Worm (Caenorhabditis elegans) whole organism, L1 larva: ENCODE results near the gene srx-85.

Experiments used
- alr-1 ChIP-seq: fragments of 200-800 bp; sonication (Bioruptor generic); optimal IDR thresholded peaks from 2 replicates; lab custom pipeline; 2018; ENCODE audit warnings: borderline replicate concordance, mild to moderate bottlenecking, missing genetic modification characterization, missing compliant biosample characterization
- aly-2 ChIP-seq: fragments of 150-350 bp; optimal IDR thresholded peaks from 2 replicates; lab custom pipeline; 2014; ENCODE audit warnings: missing biosample characterization, missing genetic modification characterization
- ceh-63 ChIP-seq: fragments of 200-800 bp; sonication (Bioruptor generic); optimal IDR thresholded peaks from 2 replicates; lab custom pipeline; 2018; ENCODE audit warnings: mild to moderate bottlenecking, missing genetic modification characterization, missing compliant biosample characterization
- ceh-82 ChIP-seq, 3 experiments: fragments of 150-350 bp in 1 of 3; sonication (generic microtip) in 2 of 3; optimal IDR thresholded peaks; 2 replicates each; lab custom pipeline; 2014 to 2017; ENCODE audit warnings: missing biosample characterization in 3 of 3, missing genetic modification characterization in 3 of 3
- dpl-1 ChIP-seq, 3 experiments: fragments of 150-350 bp in 2 of 3; sonication (generic microtip) in 1 of 3; optimal IDR thresholded peaks; 2 replicates each; lab custom pipeline; 2014 to 2017; ENCODE audit warnings: missing biosample characterization in 3 of 3, missing genetic modification characterization in 3 of 3, missing genetic modification reagents in 3 of 3
- egl-13 ChIP-seq: sonication (generic microtip); optimal IDR thresholded peaks from 2 replicates; lab custom pipeline; 2016; ENCODE audit warnings: missing genotype, missing genetic modification reagents, missing genetic modification characterization, missing compliant biosample characterization
- elt-2 ChIP-seq: sonication (generic microtip); optimal IDR thresholded peaks from 2 replicates; lab custom pipeline; 2016; ENCODE audit warnings: missing genetic modification characterization, mild to moderate bottlenecking, inconsistent platforms, missing compliant biosample characterization, missing genetic modification reagents
- ets-5 ChIP-seq: fragments of 200-800 bp; sonication (Bioruptor generic); IDR thresholded peaks from 2 replicates; pipeline ENCODE4 v1.3.6; 2022; ENCODE audit warnings: missing genetic modification characterization, missing compliant biosample characterization
- fkh-10 ChIP-seq: sonication (generic microtip); optimal IDR thresholded peaks from 2 replicates; lab custom pipeline; 2017; ENCODE audit warnings: missing biosample characterization, missing genetic modification reagents, missing genetic modification characterization
- fkh-8 ChIP-seq: sonication (generic microtip); optimal IDR thresholded peaks from 2 replicates; lab custom pipeline; 2016; ENCODE audit warnings: mild to moderate bottlenecking, missing genetic modification characterization, missing compliant biosample characterization
- grh-1 ChIP-seq: fragments of 200-800 bp; sonication (Bioruptor generic); IDR thresholded peaks from 2 replicates; pipeline ENCODE4 v1.3.6; 2022; ENCODE audit warnings: missing genetic modification reagents, missing genetic modification characterization, missing compliant biosample characterization
- hlh-4 ChIP-seq: sonication (generic microtip); optimal IDR thresholded peaks from 2 replicates; lab custom pipeline; 2016; ENCODE audit warnings: mild to moderate bottlenecking, missing genetic modification characterization, missing compliant biosample characterization
- jun-1 ChIP-seq: fragments of 150-350 bp; optimal IDR thresholded peaks from 2 replicates; lab custom pipeline; 2014; ENCODE audit warnings: missing biosample characterization, missing genetic modification reagents, missing genetic modification characterization
- lin-13 ChIP-seq: fragments of 150-350 bp; optimal IDR thresholded peaks from 2 replicates; lab custom pipeline; 2014; ENCODE audit warnings: missing biosample characterization, missing genetic modification reagents, missing genetic modification characterization
- lin-15B ChIP-seq: fragments of 150-350 bp; sonication (generic microtip); optimal IDR thresholded peaks from 3 replicates; lab custom pipeline; 2014; ENCODE audit warnings: missing biosample characterization, missing genetic modification characterization
- lin-35 ChIP-seq, 2 experiments: fragments of 150-350 bp; optimal IDR thresholded peaks; 2 replicates each; lab custom pipeline; 2014; ENCODE audit warnings: missing biosample characterization in 2 of 2, missing genetic modification characterization in 2 of 2, missing genetic modification reagents in 2 of 2
- lsy-2 ChIP-seq, 2 experiments: fragments of 150-350 bp; optimal IDR thresholded peaks; 2 replicates each; lab custom pipeline; 2014; ENCODE audit warnings: missing biosample characterization in 2 of 2, missing genetic modification characterization in 2 of 2
- mab-9 ChIP-seq: fragments of 200-800 bp; sonication (Bioruptor generic); IDR thresholded peaks from 2 replicates; pipeline ENCODE4 v1.3.6; 2022; ENCODE audit warnings: missing genetic modification reagents, missing genetic modification characterization, missing compliant biosample characterization
- mdl-1 ChIP-seq, 2 experiments: fragments of 150-350 bp; optimal IDR thresholded peaks; 2 replicates each; lab custom pipeline; 2014 to 2017; ENCODE audit warnings: missing biosample characterization in 2 of 2, missing genetic modification characterization in 2 of 2, inconsistent platforms in 1 of 2
- mep-1 ChIP-seq: fragments of 150-350 bp; optimal IDR thresholded peaks from 2 replicates; lab custom pipeline; 2014; ENCODE audit warnings: missing biosample characterization, missing genetic modification characterization
- nhr-19 ChIP-seq: fragments of 200-800 bp; sonication (Bioruptor generic); conservative IDR thresholded peaks from 2 replicates; pipeline ENCODE4 v1.3.6; 2022; ENCODE audit warnings: missing genetic modification characterization, missing compliant biosample characterization
- nhr-20 ChIP-seq: sonication (generic microtip); optimal IDR thresholded peaks from 2 replicates; lab custom pipeline; 2016; ENCODE audit warnings: mild to moderate bottlenecking, missing genetic modification characterization, missing compliant biosample characterization
- nhr-237 ChIP-seq: fragments of 150-350 bp; optimal IDR thresholded peaks from 2 replicates; lab custom pipeline; 2014; ENCODE audit warnings: missing biosample characterization, missing genetic modification characterization
- nhr-47 ChIP-seq: sonication (generic microtip); optimal IDR thresholded peaks from 2 replicates; lab custom pipeline; 2016; ENCODE audit warnings: mild to moderate bottlenecking, missing genetic modification characterization, moderate library complexity, missing compliant biosample characterization
- nhr-71 ChIP-seq: sonication (generic microtip); optimal IDR thresholded peaks from 2 replicates; lab custom pipeline; 2016; ENCODE audit warnings: mild to moderate bottlenecking, missing genetic modification characterization, moderate library complexity, missing compliant biosample characterization
- nhr-77 ChIP-seq: fragments of 150-350 bp; optimal IDR thresholded peaks from 2 replicates; lab custom pipeline; 2014; ENCODE audit warnings: missing biosample characterization, missing genetic modification characterization
- nhr-85 ChIP-seq: sonication (generic microtip); peaks from one replicate; lab custom pipeline; 2016; ENCODE audit warnings: missing genetic modification characterization, inconsistent platforms, missing compliant biosample characterization
- pax-3 ChIP-seq: fragments of 200-800 bp; sonication (Bioruptor generic); optimal IDR thresholded peaks from 2 replicates; lab custom pipeline; 2018; ENCODE audit warnings: mild to moderate bottlenecking, missing genetic modification characterization, moderate library complexity, missing compliant biosample characterization
- rnt-1 ChIP-seq: sonication (generic microtip); optimal IDR thresholded peaks from 2 replicates; lab custom pipeline; 2016; ENCODE audit warnings: mild to moderate bottlenecking, missing genetic modification characterization, moderate library complexity, missing compliant biosample characterization
- sptf-1 ChIP-seq: fragments of 150-350 bp; optimal IDR thresholded peaks from 2 replicates; lab custom pipeline; 2014; ENCODE audit warnings: missing biosample characterization, missing genetic modification characterization
- sup-37 ChIP-seq: fragments of 200-800 bp; sonication (Bioruptor generic); optimal IDR thresholded peaks from 2 replicates; lab custom pipeline; 2018; ENCODE audit warnings: mild to moderate bottlenecking, missing genetic modification characterization, missing compliant biosample characterization
- swsn-7 ChIP-seq: sonication (generic microtip); optimal IDR thresholded peaks from 2 replicates; lab custom pipeline; 2016; ENCODE audit warnings: missing genetic modification characterization, missing compliant biosample characterization
- tlp-1 ChIP-seq: fragments of 150-350 bp; optimal IDR thresholded peaks from 2 replicates; lab custom pipeline; 2014; ENCODE audit warnings: missing biosample characterization, missing genetic modification characterization
- unc-130 ChIP-seq: fragments of 150-350 bp; optimal IDR thresholded peaks from 2 replicates; lab custom pipeline; 2017; ENCODE audit warnings: missing biosample characterization, missing genetic modification characterization, inconsistent platforms
- vab-15 ChIP-seq: sonication (generic microtip); optimal IDR thresholded peaks from 2 replicates; lab custom pipeline; 2017; ENCODE audit warnings: missing genotype, mild to moderate bottlenecking, missing genetic modification characterization, missing compliant biosample characterization
- ztf-4 ChIP-seq: fragments of 150-350 bp; optimal IDR thresholded peaks from 2 replicates; lab custom pipeline; 2014; ENCODE audit warnings: missing biosample characterization, missing genetic modification characterization

srx-85 gene

ce11 chrV:11543564-11543963, 8.9 kb upstream of the srx-85 start, which contains the start of gene F38B7.2 (continued):
- TF ChIP-seq tlp-1 (tag; lab: Kevin White, UChicago) (no peak), nhr-85 (tag; lab: Kevin White, UChicago) (peak; percentile 90), ets-5 (no peak), vab-15 (tag; lab: Kevin White, UChicago) (no peak), nhr-20 (tag; lab: Kevin White, UChicago) (peak; percentile 11), pax-3 (tag; lab: Kevin White, UChicago) (no peak), nhr-19 (GFP tag; lab: Robert Waterston, UW) (no peak), lin-15B (tag; lab: Kevin White, UChicago) (no peak), mab-9 (GFP tag; lab: Robert Waterston, UW) (no peak), unc-130 (no peak), nhr-71 (tag; lab: Kevin White, UChicago) (peak; percentile 30), grh-1 (GFP tag; lab: Robert Waterston, UW) (no peak), mep-1 (tag; lab: Kevin White, UChicago) (no peak), fkh-10 (GFP tag; lab: Kevin White, UChicago) (no peak), egl-13 (no peak), ceh-82 (tag; optimal IDR thresholded peaks at IDR 0.05; lab: Kevin White, UChicago) (no peak), dpl-1 (GFP tag; optimal IDR thresholded peaks at IDR 0.05; lab: Kevin White, UChicago) (no peak), ztf-4 (tag; lab: Kevin White, UChicago) (no peak), alr-1 (tag; lab: Kevin White, UChicago) (no peak), jun-1 (tag; lab: Kevin White, UChicago) (no peak), hlh-4 (tag; lab: Kevin White, UChicago) (no peak), lsy-2 (tag; optimal IDR thresholded peaks at IDR 0.05; lab: Kevin White, UChicago) (no peak), aly-2 (tag; lab: Kevin White, UChicago) (no peak), nhr-77 (no peak)

- TF ChIP-seq elt-2 (tag; lab: Kevin White, UChicago) (no peak), nhr-85 (tag; lab: Kevin White, UChicago) (peak; percentile 48), nhr-237 (tag; lab: Kevin White, UChicago) (no peak), ceh-63 (GFP tag; lab: Kevin White, UChicago) (no peak), sup-37 (GFP tag; lab: Kevin White, UChicago) (no peak), lin-15B (tag; lab: Kevin White, UChicago) (no peak), rnt-1 (tag; lab: Kevin White, UChicago) (no peak), sptf-1 (tag; lab: Kevin White, UChicago) (no peak), swsn-7 (tag; lab: Kevin White, UChicago) (no peak), nhr-47 (tag; lab: Kevin White, UChicago) (no peak), nhr-20 (tag; lab: Kevin White, UChicago) (no peak), ztf-4 (tag; lab: Kevin White, UChicago) (no peak), lin-35 (GFP tag; optimal IDR thresholded peaks at IDR 0.05; lab: Kevin White, UChicago) (no peak), fkh-8 (peak; percentile 24), ceh-82 (tag; optimal IDR thresholded peaks at IDR 0.05; lab: Kevin White, UChicago) (no peak), mdl-1 (tag; optimal IDR thresholded peaks at IDR 0.05; lab: Kevin White, UChicago) (no peak), grh-1 (GFP tag; lab: Robert Waterston, UW) (no peak), lin-13 (GFP tag; lab: Kevin White, UChicago) (no peak)
Measured at ce11 chrV:11545227-11545626, 7.3 kb upstream of the srx-85 start, which contains the start of gene F38B7.10. Gene F38B7.10, plus strand, starts transcription at chrV:11545527.

- no peak for TF ChIP-seq elt-2 (tag; lab: Kevin White, UChicago)
- TF ChIP-seq fkh-8: peak; percentile 30
Measured at ce11 chrV:11546795-11547194, 5.7 kb upstream of the srx-85 start, which contains the start of gene F38B7.11. Gene F38B7.11, plus strand, starts transcription at chrV:11547095.
